Fruit fly (Drosophila melanogaster) Kc167 (cell line): ENCODE data around the gene CG43736.

Source experiments
- Myc ChIP-seq: fragments of >200 bp; optimal IDR thresholded peaks from 2 replicates; lab custom pipeline; 2017; ENCODE audit warnings: missing external identifiers
- Sin3A ChIP-seq: fragments of >200 bp; optimal IDR thresholded peaks from 2 replicates; lab custom pipeline; 2018; ENCODE audit warnings: missing external identifiers
- h ChIP-seq: fragments of >200 bp; optimal IDR thresholded peaks from 3 replicates; lab custom pipeline; 2018; ENCODE audit warnings: missing external identifiers
- insv ChIP-seq: fragments of >200 bp; optimal IDR thresholded peaks from 3 replicates; lab custom pipeline; 2018; ENCODE audit warnings: missing external identifiers
- psq ChIP-seq: fragments of >200 bp; optimal IDR thresholded peaks from 2 replicates; lab custom pipeline; 2017; ENCODE audit warnings: missing external identifiers
- ttk ChIP-seq: sonication (Bioruptor generic); optimal IDR thresholded peaks from 2 replicates; lab custom pipeline; 2017; ENCODE audit warnings: missing external identifiers

Gene CG43736

DNA sequence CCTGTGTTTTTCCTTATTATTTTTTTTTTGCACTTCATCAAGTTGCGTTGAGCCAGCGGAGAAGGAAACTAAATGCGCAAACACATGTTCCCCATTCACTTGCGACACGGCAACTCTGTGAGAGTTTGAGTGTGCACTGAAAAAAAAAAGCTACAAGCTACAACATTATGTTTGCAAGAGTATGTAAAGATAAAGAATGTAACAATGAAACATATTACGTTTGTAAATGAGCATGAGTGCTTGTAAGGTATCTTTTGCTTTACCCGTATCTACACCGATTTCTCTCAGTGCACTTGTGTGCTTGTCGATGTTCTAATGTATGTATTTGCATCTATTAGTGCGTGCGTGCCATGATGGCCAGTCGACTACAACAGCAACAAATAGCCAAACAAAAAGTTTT is 48.6 kb downstream of the CG43736 start:
- no peak for TF ChIP-seq ttk (lab: Kevin White, UChicago)
- no peak for TF ChIP-seq insv
- TF ChIP-seq psq (lab: Kevin White, UChicago): no peak
- no peak for TF ChIP-seq h (lab: Kevin White, UChicago)
- TF ChIP-seq Sin3A (lab: Kevin White, UChicago): no peak
- no peak for TF ChIP-seq Myc

DNA sequence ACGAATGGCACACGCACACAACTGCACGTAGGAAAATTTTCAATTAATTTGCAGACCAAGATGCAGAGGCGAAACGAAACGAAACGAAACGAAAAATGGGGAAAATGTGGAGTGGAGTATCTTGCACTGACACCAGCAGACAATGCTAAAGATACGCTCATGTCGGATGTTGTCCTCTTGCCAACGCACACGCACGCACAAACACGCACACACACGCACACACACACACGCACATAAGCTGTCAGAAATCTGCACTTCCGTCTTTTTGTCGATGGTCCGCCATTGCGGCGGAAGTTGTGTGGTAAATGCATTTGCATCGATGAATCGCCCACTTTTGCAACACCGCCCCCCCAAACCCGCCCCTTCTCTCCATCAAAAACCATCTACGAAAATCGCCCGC is 65.4 kb downstream of the CG43736 start:
- no peak for TF ChIP-seq h (lab: Kevin White, UChicago)
- TF ChIP-seq ttk (lab: Kevin White, UChicago): no peak
- TF ChIP-seq insv: no peak
- no peak for TF ChIP-seq Myc
- TF ChIP-seq psq (lab: Kevin White, UChicago): no peak
- TF ChIP-seq Sin3A (lab: Kevin White, UChicago): no peak
